Worm (Caenorhabditis elegans) whole organism, young adult: ENCODE results near the gene patr-1.

Experiments used
- B0035.1 ChIP-seq: sonication (generic microtip); optimal IDR thresholded peaks from 2 replicates; lab custom pipeline; 2016; ENCODE audit warnings: missing genetic modification characterization, mild to moderate bottlenecking, missing compliant biosample characterization, missing genotype, missing genetic modification reagents
- B0261.1 ChIP-seq: sonication (generic microtip); optimal IDR thresholded peaks from 2 replicates; lab custom pipeline; 2016; ENCODE audit warnings: mild to moderate bottlenecking, missing genetic modification characterization, moderate library complexity, missing compliant biosample characterization
- F10E7.11 ChIP-seq: sonication (generic microtip); optimal IDR thresholded peaks from 2 replicates; lab custom pipeline; 2017; ENCODE audit warnings: mild to moderate bottlenecking, missing genetic modification characterization, moderate library complexity, missing compliant biosample characterization
- F22D6.2 ChIP-seq: sonication (generic microtip); optimal IDR thresholded peaks from 2 replicates; lab custom pipeline; 2016; ENCODE audit warnings: mild to moderate bottlenecking, missing genetic modification characterization, missing compliant biosample characterization
- F23B12.7 ChIP-seq: sonication (generic microtip); optimal IDR thresholded peaks from 2 replicates; lab custom pipeline; 2017; ENCODE audit warnings: missing genetic modification characterization, mild to moderate bottlenecking, missing compliant biosample characterization, antibody characterized with exemption, moderate library complexity; ENCODE audit not compliant: insufficient read depth
- F33H1.4 ChIP-seq: fragments of 200-800 bp; sonication (Bioruptor generic); IDR thresholded peaks from 2 replicates; pipeline ENCODE4 v1.3.6; 2022; ENCODE audit warnings: missing genetic modification reagents, missing genetic modification characterization, missing compliant biosample characterization
- F37B4.10 ChIP-seq: fragments of 200-800 bp; sonication (Bioruptor generic); IDR thresholded peaks from 2 replicates; pipeline ENCODE4 v1.3.6; 2022; ENCODE audit warnings: missing genetic modification characterization, missing compliant biosample characterization
- F39B2.1 ChIP-seq: fragments of 200-800 bp; sonication (Bioruptor generic); IDR thresholded peaks from 2 replicates; pipeline ENCODE4 v1.3.6; 2022; ENCODE audit warnings: missing genetic modification reagents, missing genetic modification characterization, missing compliant biosample characterization
- F52B5.7 ChIP-seq: sonication (generic microtip); optimal IDR thresholded peaks from 2 replicates; lab custom pipeline; 2016; ENCODE audit warnings: mild to moderate bottlenecking, missing genetic modification characterization, missing compliant biosample characterization
- F57A8.1 ChIP-seq: fragments of 200-800 bp; sonication (Bioruptor generic); optimal IDR thresholded peaks from 2 replicates; lab custom pipeline; 2018; ENCODE audit warnings: mild to moderate bottlenecking, missing genetic modification characterization, moderate library complexity, missing compliant biosample characterization
- K12H6.12 ChIP-seq: fragments of 200-800 bp; sonication (Bioruptor generic); optimal IDR thresholded peaks from 2 replicates; lab custom pipeline; 2018; ENCODE audit warnings: mild to moderate bottlenecking, missing genetic modification characterization, missing compliant biosample characterization
- atf-7 ChIP-seq: sonication (generic microtip); optimal IDR thresholded peaks from 2 replicates; lab custom pipeline; 2017; ENCODE audit warnings: mild to moderate bottlenecking, missing genetic modification characterization, missing compliant biosample characterization
- chd-7 ChIP-seq: sonication (generic microtip); optimal IDR thresholded peaks from 2 replicates; lab custom pipeline; 2016; ENCODE audit warnings: mild to moderate bottlenecking, missing genetic modification characterization, moderate library complexity, missing compliant biosample characterization
- die-1 ChIP-seq: sonication (generic microtip); optimal IDR thresholded peaks from 2 replicates; lab custom pipeline; 2016; ENCODE audit warnings: missing genotype, mild to moderate bottlenecking, missing genetic modification characterization, missing compliant biosample characterization
- egl-44 ChIP-seq: fragments of 200-800 bp; sonication (Bioruptor generic); IDR thresholded peaks from 2 replicates; pipeline ENCODE4 v1.3.6; 2022; ENCODE audit warnings: missing genetic modification reagents, missing genetic modification characterization, missing compliant biosample characterization
- ekl-4 ChIP-seq: fragments of 200-800 bp; sonication (Bioruptor generic); IDR thresholded peaks from 2 replicates; pipeline ENCODE4 v1.3.6; 2022; ENCODE audit warnings: missing genetic modification reagents, missing genetic modification characterization, missing compliant biosample characterization
- fkh-3 ChIP-seq: sonication (generic microtip); optimal IDR thresholded peaks from 2 replicates; lab custom pipeline; 2016; ENCODE audit warnings: mild to moderate bottlenecking, missing genetic modification characterization, missing compliant biosample characterization
- lag-1 ChIP-seq: fragments of 200-800 bp; sonication (Bioruptor generic); IDR thresholded peaks from 2 replicates; pipeline ENCODE4 v1.3.6; 2022; ENCODE audit warnings: missing genetic modification reagents, missing genetic modification characterization, missing compliant biosample characterization
- lsy-27 ChIP-seq: sonication (generic microtip); optimal IDR thresholded peaks from 2 replicates; lab custom pipeline; 2017; ENCODE audit warnings: missing genetic modification characterization, mild to moderate bottlenecking, missing compliant biosample characterization, antibody characterized with exemption, missing genotype, borderline replicate concordance; ENCODE audit not compliant: insufficient read depth
- madf-6 ChIP-seq: fragments of 200-800 bp; sonication (Bioruptor generic); IDR thresholded peaks from 2 replicates; pipeline ENCODE4 v1.3.6; 2022; ENCODE audit warnings: missing genetic modification reagents, missing genetic modification characterization, missing compliant biosample characterization
- mcd-1 ChIP-seq: fragments of 200-800 bp; sonication (Bioruptor generic); IDR thresholded peaks from 2 replicates; pipeline ENCODE4 v1.3.6; 2022; ENCODE audit warnings: missing genetic modification reagents, missing genetic modification characterization, missing compliant biosample characterization
- mes-4 ChIP-seq: sonication (generic microtip); optimal IDR thresholded peaks from 2 replicates; lab custom pipeline; 2016; ENCODE audit warnings: missing genotype, missing genetic modification characterization, missing compliant biosample characterization
- mxl-1 ChIP-seq: sonication (generic microtip); optimal IDR thresholded peaks from 2 replicates; lab custom pipeline; 2016; ENCODE audit warnings: missing genetic modification characterization, missing compliant biosample characterization
- nfya-1 ChIP-seq: sonication (generic microtip); optimal IDR thresholded peaks from 2 replicates; lab custom pipeline; 2017; ENCODE audit warnings: antibody characterized with exemption, missing compliant biosample characterization, missing genetic modification characterization, borderline replicate concordance; ENCODE audit not compliant: insufficient read depth
- nfyb-1 ChIP-seq: fragments of 200-800 bp; sonication (Bioruptor generic); IDR thresholded peaks from 2 replicates; pipeline ENCODE4 v1.3.6; 2022; ENCODE audit warnings: missing genetic modification reagents, missing genetic modification characterization, missing compliant biosample characterization
- pha-4 ChIP-seq: fragments of 150-350 bp; sonication (generic microtip); optimal IDR thresholded peaks from 2 replicates; lab custom pipeline; 2014; ENCODE audit warnings: missing biosample characterization, missing genetic modification reagents, missing genetic modification characterization
- repo-1 ChIP-seq: sonication (generic microtip); optimal IDR thresholded peaks from 2 replicates; lab custom pipeline; 2017; ENCODE audit warnings: mild to moderate bottlenecking, missing genetic modification characterization, missing compliant biosample characterization
- sdz-38 ChIP-seq: sonication (generic microtip); optimal IDR thresholded peaks from 2 replicates; lab custom pipeline; 2016; ENCODE audit warnings: missing genotype, missing genetic modification characterization, missing compliant biosample characterization
- snpc-3.4 ChIP-seq: sonication (generic microtip); optimal IDR thresholded peaks from 2 replicates; lab custom pipeline; 2017; ENCODE audit warnings: missing genetic modification characterization, mild to moderate bottlenecking, missing compliant biosample characterization, antibody characterized with exemption, moderate library complexity, missing genotype, missing genetic modification reagents
- somi-1 ChIP-seq: fragments of 200-800 bp; sonication (Bioruptor generic); optimal IDR thresholded peaks from 2 replicates; lab custom pipeline; 2018; ENCODE audit warnings: mild to moderate bottlenecking, missing genetic modification characterization, missing compliant biosample characterization
- tlf-1 ChIP-seq: fragments of 200-800 bp; sonication (Bioruptor generic); optimal IDR thresholded peaks from 2 replicates; lab custom pipeline; 2018; ENCODE audit warnings: mild to moderate bottlenecking, missing genetic modification characterization, missing compliant biosample characterization
- unc-62 ChIP-seq: fragments of 150-350 bp; optimal IDR thresholded peaks from 2 replicates; lab custom pipeline; 2014; ENCODE audit warnings: missing biosample characterization, missing genetic modification reagents, missing genetic modification characterization
- ztf-18 ChIP-seq: sonication (generic microtip); optimal IDR thresholded peaks from 2 replicates; lab custom pipeline; 2016; ENCODE audit warnings: missing genotype, mild to moderate bottlenecking, missing genetic modification characterization, missing compliant biosample characterization
- ztf-3 ChIP-seq: fragments of 200-800 bp; sonication (Bioruptor generic); optimal IDR thresholded peaks from 2 replicates; lab custom pipeline; 2018; ENCODE audit warnings: mild to moderate bottlenecking, missing genetic modification characterization, missing compliant biosample characterization

patr-1 gene

DNA sequence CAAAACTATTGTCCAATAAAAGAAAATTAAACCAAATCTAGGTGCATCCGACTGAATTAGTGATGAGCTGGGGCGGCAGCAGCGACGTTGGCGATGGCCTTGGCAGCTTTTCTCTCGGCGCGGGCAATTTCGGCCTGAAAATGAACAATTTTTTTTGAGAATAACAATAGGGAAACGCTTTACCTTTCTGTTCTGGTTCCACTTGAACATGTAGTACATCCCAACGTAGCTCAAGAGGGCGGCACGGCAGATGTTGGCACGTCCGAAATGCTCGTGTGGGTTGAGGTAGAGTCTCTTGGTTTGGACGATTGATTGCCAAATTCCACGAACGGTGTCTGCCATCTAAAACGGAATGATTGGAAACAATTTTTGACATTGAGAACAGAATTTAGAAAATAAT is 3.5 kb downstream of the patr-1 start, which contains the start of gene F44E5.1 (continued):
- TF ChIP-seq somi-1 (no peak), nfyb-1 (GFP tag; lab: Robert Waterston, UW) (peak; percentile 69), F23B12.7 (tag; lab: Kevin White, UChicago) (no peak), F22D6.2 (tag; lab: Kevin White, UChicago) (no peak), K12H6.12 (tag; lab: Kevin White, UChicago) (no peak), mcd-1 (GFP tag; lab: Robert Waterston, UW) (peak; percentile 35; the same call in 1 of the 2 replicates), F57A8.1 (GFP tag; lab: Kevin White, UChicago) (no peak), ekl-4 (peak; percentile 22; the same call in 1 of the 2 replicates), tlf-1 (GFP tag; lab: Kevin White, UChicago) (no peak), F39B2.1 (GFP tag; lab: Robert Waterston, UW) (no peak), egl-44 (GFP tag; lab: Robert Waterston, UW) (no peak), unc-62 (GFP tag; lab: Kevin White, UChicago) (no peak), snpc-3.4 (tag; lab: Kevin White, UChicago) (no peak), lsy-27 (tag; lab: Kevin White, UChicago) (no peak), mes-4 (tag; lab: Kevin White, UChicago) (no peak), F52B5.7 (no peak), chd-7 (tag; lab: Kevin White, UChicago) (peak; percentile 68), repo-1 (tag; lab: Kevin White, UChicago) (no peak), ztf-18 (tag; lab: Kevin White, UChicago) (no peak), nfya-1 (tag; lab: Kevin White, UChicago) (no peak), sdz-38 (no peak), B0035.1 (no peak), madf-6 (GFP tag; lab: Robert Waterston, UW) (peak; percentile 42), mxl-1 (tag; lab: Kevin White, UChicago) (no peak), fkh-3 (tag; lab: Kevin White, UChicago) (no peak)

DNA sequence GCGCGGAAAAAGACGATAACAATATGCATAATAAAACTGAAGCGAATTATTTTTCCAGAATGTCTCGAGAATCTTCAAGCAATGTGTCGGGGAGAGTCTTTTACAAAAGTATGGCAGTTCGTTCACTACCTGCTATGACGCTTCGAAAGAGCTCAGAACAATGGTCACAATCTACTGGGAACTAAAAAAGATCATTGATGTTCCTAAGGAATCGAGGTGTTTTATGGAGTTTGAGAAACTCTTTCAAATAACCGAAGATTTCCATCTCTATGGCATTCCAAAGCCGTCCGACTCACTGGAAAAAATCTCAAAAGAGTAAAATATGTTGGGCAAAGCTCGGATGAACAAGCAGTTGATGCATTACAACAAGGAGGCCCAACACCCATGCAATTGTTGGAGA is 5.4 kb downstream of the patr-1 start, which contains the start of gene F44E5.15:
Gene F44E5.15, plus strand, starts transcription at position 301 of the 400 bp plus-strand sequence.
- TF ChIP-seq B0261.1 (tag; lab: Kevin White, UChicago): no peak
- no peak for TF ChIP-seq F52B5.7
- TF ChIP-seq F33H1.4 (GFP tag; lab: Robert Waterston, UW): no peak
- no peak for TF ChIP-seq F39B2.1 (GFP tag; lab: Robert Waterston, UW)
- no peak for TF ChIP-seq F37B4.10 (GFP tag; lab: Robert Waterston, UW)
- no peak for TF ChIP-seq atf-7
- TF ChIP-seq fkh-3 (tag; lab: Kevin White, UChicago): no peak
- no peak for TF ChIP-seq F10E7.11
- no peak for TF ChIP-seq pha-4
- no peak for TF ChIP-seq chd-7 (tag; lab: Kevin White, UChicago)
- TF ChIP-seq, all 124 proteins: peak for 0

DNA sequence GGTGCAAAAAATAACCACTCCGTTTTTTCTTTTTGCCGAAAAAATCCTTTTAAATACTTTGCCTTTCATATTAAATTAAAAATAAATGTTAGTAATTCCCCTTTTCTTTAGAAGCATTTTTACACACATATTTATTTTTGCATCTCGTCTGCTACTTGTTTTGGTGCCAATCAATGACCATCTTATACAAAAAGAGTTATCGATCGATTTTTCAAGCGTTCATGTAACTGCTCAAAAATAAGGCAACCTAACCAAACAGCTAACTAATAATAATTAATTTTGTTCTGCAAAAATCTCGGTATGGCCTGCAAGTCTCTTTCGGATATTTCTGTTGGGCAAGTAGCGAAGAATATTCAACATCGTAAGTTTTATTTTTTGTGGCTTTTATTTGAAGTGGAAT is 11.3 kb downstream of the patr-1 start, which contains the start of gene F44E5.2:
Gene F44E5.2, plus strand, starts transcription at position 301 of the 400 bp plus-strand sequence.
- no peak for TF ChIP-seq die-1 (tag; lab: Kevin White, UChicago)
- no peak for TF ChIP-seq ztf-3 (GFP tag; lab: Kevin White, UChicago)
- no peak for TF ChIP-seq chd-7 (tag; lab: Kevin White, UChicago)
- TF ChIP-seq ekl-4: no peak
- TF ChIP-seq lag-1 (GFP tag; lab: Robert Waterston, UW): no peak
